Fruit fly (Drosophila melanogaster) whole organism, embryonic: ENCODE measurements around the gene CG5515.

Experiments
- CG10274 ChIP-seq: fragments of 200-800 bp; sonication (Bioruptor generic); optimal IDR thresholded peaks from 3 replicates; lab custom pipeline; 2017; ENCODE audit warnings: missing biosample characterization, mild to moderate bottlenecking, missing genetic modification characterization
- CG10431 ChIP-seq: fragments of 200-800 bp; sonication (Bioruptor generic); optimal IDR thresholded peaks from 3 replicates; lab custom pipeline; 2018; ENCODE audit warnings: missing biosample characterization, mild to moderate bottlenecking, missing genetic modification characterization
- CG12236 ChIP-seq: fragments of 200-800 bp; sonication (Bioruptor generic); optimal IDR thresholded peaks from 2 replicates; lab custom pipeline; 2016; ENCODE audit warnings: missing biosample characterization, missing genetic modification characterization
- CG1233 ChIP-seq: fragments of 200-800 bp; sonication (Bioruptor generic); optimal IDR thresholded peaks from 4 replicates; lab custom pipeline; 2018; ENCODE audit warnings: missing biosample characterization, mild to moderate bottlenecking, missing genetic modification characterization
- CG17361 ChIP-seq: fragments of 200-800 bp; sonication (Bioruptor generic); IDR thresholded peaks from 3 replicates; pipeline ENCODE4 v1.3.6; 2022; ENCODE audit warnings: missing biosample characterization, missing genetic modification characterization
- CG17568 ChIP-seq: fragments of 200-800 bp; sonication (Bioruptor generic); optimal IDR thresholded peaks from 2 replicates; lab custom pipeline; 2018; ENCODE audit warnings: missing biosample characterization, mild to moderate bottlenecking, missing genetic modification characterization, moderate library complexity
- CG2120 ChIP-seq: fragments of 200-800 bp; sonication (Bioruptor generic); optimal IDR thresholded peaks from 3 replicates; lab custom pipeline; 2016; ENCODE audit warnings: missing biosample characterization, missing genetic modification characterization
- CG2129 ChIP-seq: fragments of 200-800 bp; sonication (Bioruptor generic); IDR thresholded peaks from 2 replicates; pipeline ENCODE4 v1.3.6; 2022; ENCODE audit warnings: missing biosample characterization, missing genetic modification characterization; ENCODE audit not compliant: partially characterized antibody
- CG30431 ChIP-seq: fragments of 200-800 bp; sonication (Bioruptor generic); optimal IDR thresholded peaks from 2 replicates; lab custom pipeline; 2017; ENCODE audit warnings: missing biosample characterization, missing genetic modification characterization
- CG31224 ChIP-seq: fragments of 200-800 bp; sonication (Bioruptor generic); IDR thresholded peaks from 2 replicates; pipeline ENCODE4 v1.3.6; 2022; ENCODE audit warnings: missing biosample characterization, missing genetic modification characterization
- CG32532 ChIP-seq: fragments of 200-800 bp; sonication (Bioruptor generic); IDR thresholded peaks from 2 replicates; pipeline ENCODE4 v1.3.6; 2022; ENCODE audit warnings: missing biosample characterization, missing genetic modification characterization
- CG33213 ChIP-seq: fragments of 200-800 bp; sonication (Bioruptor generic); optimal IDR thresholded peaks from 3 replicates; lab custom pipeline; 2016; ENCODE audit warnings: missing biosample characterization, missing genetic modification characterization
- CG3847 ChIP-seq: fragments of 200-800 bp; sonication (Bioruptor generic); IDR thresholded peaks from 2 replicates; pipeline ENCODE4 v1.3.6; 2022; ENCODE audit warnings: missing biosample characterization, missing genetic modification characterization
- CG4424 ChIP-seq: fragments of 200-800 bp; sonication (Bioruptor generic); optimal IDR thresholded peaks from 3 replicates; lab custom pipeline; 2016; ENCODE audit warnings: missing biosample characterization, missing genetic modification characterization
- CG5180 ChIP-seq: fragments of 200-800 bp; sonication (Bioruptor generic); optimal IDR thresholded peaks from 3 replicates; lab custom pipeline; 2017; ENCODE audit warnings: missing biosample characterization, missing genetic modification characterization, mild to moderate bottlenecking, moderate library complexity, missing genetic modification reagents
- CG6689 ChIP-seq: fragments of 200-800 bp; sonication (Bioruptor generic); IDR thresholded peaks from 2 replicates; pipeline ENCODE4 v1.3.6; 2022; ENCODE audit warnings: missing biosample characterization, missing genetic modification characterization
- CG6813 ChIP-seq: fragments of 200-800 bp; sonication (Bioruptor generic); optimal IDR thresholded peaks from 2 replicates; lab custom pipeline; 2017; ENCODE audit warnings: missing biosample characterization, missing genetic modification characterization, mild to moderate bottlenecking, moderate library complexity, missing genetic modification reagents
- CG7556 ChIP-seq: fragments of 200-800 bp; sonication (Bioruptor generic); optimal IDR thresholded peaks from 2 replicates; lab custom pipeline; 2017; ENCODE audit warnings: missing biosample characterization, mild to moderate bottlenecking, missing genetic modification characterization
- CG8359 ChIP-seq: fragments of 200-800 bp; sonication (Bioruptor generic); optimal IDR thresholded peaks from 2 replicates; lab custom pipeline; 2017; ENCODE audit warnings: missing biosample characterization, mild to moderate bottlenecking, missing genetic modification characterization, borderline replicate concordance
- CG8765 ChIP-seq: fragments of 200-800 bp; sonication (Bioruptor generic); IDR thresholded peaks from 2 replicates; pipeline ENCODE4 v1.3.6; 2022; ENCODE audit warnings: missing biosample characterization, missing genetic modification characterization
- CG9215 ChIP-seq: fragments of 200-800 bp; sonication (Bioruptor generic); IDR thresholded peaks from 2 replicates; pipeline ENCODE4 v1.3.6; 2022; ENCODE audit warnings: missing biosample characterization, missing genetic modification characterization
- CG9797 ChIP-seq: fragments of 200-800 bp; sonication (Bioruptor generic); optimal IDR thresholded peaks from 3 replicates; lab custom pipeline; 2018; ENCODE audit warnings: missing biosample characterization, mild to moderate bottlenecking, missing genetic modification characterization
- CrebB ChIP-seq: fragments of 200-800 bp; sonication (Bioruptor generic); optimal IDR thresholded peaks from 3 replicates; lab custom pipeline; 2018; ENCODE audit warnings: missing biosample characterization, mild to moderate bottlenecking, missing genetic modification characterization
- Dbx ChIP-seq: fragments of 200-800 bp; sonication (Bioruptor generic); IDR thresholded peaks from 3 replicates; pipeline ENCODE4 v1.3.6; 2022; ENCODE audit warnings: missing biosample characterization, missing genetic modification characterization
- Dref ChIP-seq: fragments of 200-800 bp; sonication (Bioruptor generic); IDR thresholded peaks from 2 replicates; pipeline ENCODE4 v1.3.6; 2022; ENCODE audit warnings: missing biosample characterization, missing genetic modification characterization
- Elba2 ChIP-seq: fragments of 200-800 bp; sonication (Bioruptor generic); optimal IDR thresholded peaks from 3 replicates; lab custom pipeline; 2016; ENCODE audit warnings: missing biosample characterization, missing genetic modification characterization
- GATAe ChIP-seq: fragments of 200-800 bp; sonication (Bioruptor generic); conservative IDR thresholded peaks from 2 replicates; pipeline ENCODE4 v1.3.6; 2022; ENCODE audit warnings: missing biosample characterization, missing genetic modification characterization
- Lpt ChIP-seq: fragments of >200 bp; optimal IDR thresholded peaks from 2 replicates; lab custom pipeline; 2018; ENCODE audit warnings: missing biosample characterization, missing genetic modification characterization
- Mes4 ChIP-seq: fragments of 200-800 bp; sonication (Bioruptor generic); optimal IDR thresholded peaks from 2 replicates; lab custom pipeline; 2016; ENCODE audit warnings: missing biosample characterization, missing genetic modification characterization
- Mrtf ChIP-seq: fragments of 200-800 bp; sonication (Bioruptor generic); IDR thresholded peaks from 3 replicates; pipeline ENCODE4 v1.3.6; 2022; ENCODE audit warnings: missing biosample characterization, missing genetic modification characterization
- PHDP ChIP-seq: fragments of 200-800 bp; sonication (Bioruptor generic); optimal IDR thresholded peaks from 3 replicates; lab custom pipeline; 2018; ENCODE audit warnings: missing biosample characterization, mild to moderate bottlenecking, missing genetic modification characterization, moderate library complexity
- TFAM ChIP-seq: fragments of 200-800 bp; sonication (Bioruptor generic); optimal IDR thresholded peaks from 2 replicates; lab custom pipeline; 2017; ENCODE audit warnings: missing biosample characterization, missing genetic modification characterization, inconsistent platforms
- caup ChIP-seq: fragments of 200-800 bp; sonication (Bioruptor generic); optimal IDR thresholded peaks from 3 replicates; lab custom pipeline; 2017; ENCODE audit warnings: missing biosample characterization, mild to moderate bottlenecking, missing genetic modification characterization, moderate library complexity; ENCODE audit not compliant: severe bottlenecking
- croc ChIP-seq: fragments of 200-800 bp; sonication (Bioruptor generic); conservative IDR thresholded peaks from 3 replicates; pipeline ENCODE4 v1.3.6; 2022; ENCODE audit warnings: missing biosample characterization, missing genetic modification characterization
- gsb-n ChIP-seq: fragments of 200-800 bp; sonication (Bioruptor generic); optimal IDR thresholded peaks from 3 replicates; lab custom pipeline; 2018; ENCODE audit warnings: missing biosample characterization, mild to moderate bottlenecking, missing genetic modification characterization
- hth ChIP-seq: fragments of >200 bp; optimal IDR thresholded peaks from 2 replicates; lab custom pipeline; 2017; ENCODE audit warnings: inconsistent platforms
- kah ChIP-seq: fragments of 200-800 bp; sonication (Bioruptor generic); optimal IDR thresholded peaks from 2 replicates; lab custom pipeline; 2018; ENCODE audit warnings: missing biosample characterization, mild to moderate bottlenecking, missing genetic modification characterization
- kay ChIP-seq: fragments of 200-800 bp; sonication (Bioruptor generic); optimal IDR thresholded peaks from 2 replicates; lab custom pipeline; 2016; ENCODE audit warnings: missing biosample characterization, missing genetic modification characterization
- knrl ChIP-seq: fragments of 200-800 bp; sonication (Bioruptor generic); IDR thresholded peaks from 3 replicates; pipeline ENCODE4 v1.3.6; 2022; ENCODE audit warnings: missing biosample characterization, missing genetic modification characterization; ENCODE audit not compliant: partially characterized antibody
- lmd ChIP-seq: fragments of 200-800 bp; sonication (Bioruptor generic); IDR thresholded peaks from 2 replicates; pipeline ENCODE4 v1.3.6; 2022; ENCODE audit warnings: missing biosample characterization, missing genetic modification characterization
- odd ChIP-seq: fragments of 200-800 bp; sonication (Bioruptor generic); optimal IDR thresholded peaks from 2 replicates; lab custom pipeline; 2017; ENCODE audit warnings: missing biosample characterization, mild to moderate bottlenecking, missing genetic modification characterization
- org-1 ChIP-seq: fragments of 200-800 bp; sonication (Bioruptor generic); optimal IDR thresholded peaks from 2 replicates; lab custom pipeline; 2017; ENCODE audit warnings: missing biosample characterization, missing genetic modification characterization
- phol ChIP-seq: fragments of 200-800 bp; sonication (Bioruptor generic); optimal IDR thresholded peaks from 3 replicates; lab custom pipeline; 2018; ENCODE audit warnings: missing biosample characterization, mild to moderate bottlenecking, missing genetic modification characterization, moderate library complexity
- sc ChIP-seq, 3 experiments: fragments of >200 bp in 2 of 3; fragments of 200-800 bp in 1 of 3; sonication (Bioruptor generic) in 1 of 3; optimal IDR thresholded peaks; 2 replicates in 2 of 3; 3 replicates in 1 of 3; lab custom pipeline; 2017; ENCODE audit warnings: mild to moderate bottlenecking in 1 of 3, missing biosample characterization in 1 of 3, missing genetic modification characterization in 1 of 3, missing genetic modification reagents in 1 of 3
- shn ChIP-seq: fragments of 200-800 bp; sonication (Bioruptor generic); optimal IDR thresholded peaks from 3 replicates; lab custom pipeline; 2016; ENCODE audit warnings: missing biosample characterization, missing genetic modification characterization
- sug ChIP-seq: fragments of 200-800 bp; optimal IDR thresholded peaks from 2 replicates; lab custom pipeline; 2019; ENCODE audit warnings: missing biosample characterization, mild to moderate bottlenecking, missing genetic modification characterization, moderate library complexity
- ttk ChIP-seq: fragments of 200-800 bp; sonication (Bioruptor generic); IDR thresholded peaks from 2 replicates; pipeline ENCODE4 v2.1.2; 2022; ENCODE audit warnings: missing biosample characterization, missing genetic modification characterization
- tx ChIP-seq: fragments of 200-800 bp; sonication (Bioruptor generic); optimal IDR thresholded peaks from 2 replicates; lab custom pipeline; 2016; ENCODE audit warnings: missing biosample characterization, missing genetic modification characterization
- yki ChIP-seq: fragments of >200 bp; optimal IDR thresholded peaks from 3 replicates; lab custom pipeline; 2018

The CG5515 gene

DNA sequence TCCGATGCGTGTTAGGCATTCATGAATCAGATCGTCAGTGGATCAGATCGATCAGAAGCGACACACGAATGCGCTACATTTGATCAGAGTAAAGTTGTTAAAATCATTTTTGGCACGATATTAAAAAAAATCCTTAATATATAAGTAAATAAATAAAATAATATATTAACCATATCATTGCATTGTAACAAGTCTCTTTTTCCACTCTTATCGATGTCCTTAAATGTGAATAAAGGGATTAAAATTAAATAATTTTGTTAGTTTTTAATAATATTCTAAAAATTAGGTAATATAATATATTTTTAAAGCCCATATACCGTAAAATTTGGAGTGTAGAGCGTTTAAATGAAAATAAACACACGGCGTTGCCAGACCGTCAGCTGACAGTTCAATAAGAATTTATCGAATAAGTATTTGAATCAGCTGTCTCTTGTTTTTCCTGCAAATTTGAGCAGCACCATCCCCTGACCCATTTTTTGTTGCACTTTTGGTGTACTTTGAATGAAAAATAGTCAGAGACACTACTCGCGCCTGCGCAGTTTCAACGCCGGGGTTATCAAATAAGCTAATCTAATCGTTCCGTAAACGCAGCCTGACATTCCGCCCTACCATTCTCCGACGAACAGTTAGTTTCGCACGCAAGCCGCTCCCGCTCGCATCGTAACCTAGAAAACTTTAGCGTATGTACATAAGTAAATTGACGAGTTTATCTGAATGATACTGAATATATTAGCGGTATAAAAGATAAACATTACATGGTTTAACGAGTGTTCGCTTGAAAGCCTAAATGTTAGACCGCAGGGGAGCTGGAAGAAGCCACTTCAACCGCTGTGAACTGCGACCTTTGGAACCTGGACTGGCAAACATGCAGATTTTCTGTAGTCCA lies 36.5 kb downstream of the CG5515 start, which contains the start of the genes p38a and CG6178 (continued):
- peak; percentile 94 for TF ChIP-seq CG6813 (GFP tag; lab: Kevin White, UChicago)
- peak; percentile 96 for TF ChIP-seq odd (GFP tag; lab: Kevin White, UChicago)
- peak; percentile 63 for TF ChIP-seq Dref
- TF ChIP-seq CG2129 (GFP tag; lab: Robert Waterston, UW): no peak
- peak; percentile 96 for TF ChIP-seq Dbx (GFP tag; lab: Robert Waterston, UW)
- TF ChIP-seq CG17568 (GFP tag; lab: Kevin White, UChicago): peak; percentile 81
- TF ChIP-seq Mrtf (GFP tag; lab: Robert Waterston, UW): peak; percentile 95
- peak; percentile 21 for TF ChIP-seq Mes4 (GFP tag; lab: Kevin White, UChicago)
- TF ChIP-seq CG8359: peak; percentile 87
- TF ChIP-seq CG7556 (GFP tag; lab: Kevin White, UChicago): peak; percentile 97
- peak; percentile 98 for TF ChIP-seq CG6689 (GFP tag; lab: Robert Waterston, UW)
- TF ChIP-seq CG17361 (GFP tag; lab: Robert Waterston, UW): peak; percentile 100
- TF ChIP-seq CG10274 (GFP tag; lab: Kevin White, UChicago): peak; percentile 99
- no peak for TF ChIP-seq yki (lab: Kevin White, UChicago)
- peak; percentile 92 for TF ChIP-seq kay (GFP tag; lab: Kevin White, UChicago)
- TF ChIP-seq CG9797 (GFP tag; lab: Kevin White, UChicago): peak; percentile 7
- no peak for TF ChIP-seq TFAM (GFP tag; lab: Kevin White, UChicago)
- TF ChIP-seq CG3847: peak; percentile 97
- peak; percentile 14 for TF ChIP-seq CG33213 (GFP tag; lab: Kevin White, UChicago)
- TF ChIP-seq Lpt (GFP tag; lab: Kevin White, UChicago): no peak
- peak; percentile 96 for TF ChIP-seq CG9215
- TF ChIP-seq CG12236 (GFP tag; lab: Kevin White, UChicago): no peak
- TF ChIP-seq Elba2 (GFP tag; lab: Kevin White, UChicago): peak; percentile 89
- peak; percentile 94 for TF ChIP-seq CG4424
- peak; percentile 83 for TF ChIP-seq CG10431 (GFP tag; lab: Kevin White, UChicago)
- TF ChIP-seq CG1233 (GFP tag; lab: Kevin White, UChicago): peak; percentile 97
- peak; percentile 90 for TF ChIP-seq CG2120 (GFP tag; lab: Kevin White, UChicago)
- peak; percentile 98 for TF ChIP-seq lmd (GFP tag; lab: Robert Waterston, UW)
- peak; percentile 95 for TF ChIP-seq ttk (GFP tag; lab: Robert Waterston, UW)
- peak; percentile 82 for TF ChIP-seq CrebB (tag; lab: Kevin White, UChicago)
- TF ChIP-seq GATAe (GFP tag; lab: Robert Waterston, UW): peak; percentile 89
- TF ChIP-seq org-1 (GFP tag; lab: Kevin White, UChicago): peak; percentile 92
- TF ChIP-seq caup (GFP tag; lab: Kevin White, UChicago): peak; percentile 96
- peak; percentile 96 for TF ChIP-seq croc (GFP tag; lab: Robert Waterston, UW)
- peak; percentile 84 for TF ChIP-seq CG5180
- peak; percentile 92 for TF ChIP-seq kah (GFP tag; lab: Kevin White, UChicago)
- TF ChIP-seq CG8765 (GFP tag; lab: Robert Waterston, UW): peak; percentile 78
- TF ChIP-seq sc (optimal IDR thresholded peaks at IDR 0.05; lab: Kevin White, UChicago): no peak
- TF ChIP-seq sc (GFP tag; optimal IDR thresholded peaks at IDR 0.05; lab: Kevin White, UChicago): peak; percentile 94
- peak; percentile 68 for TF ChIP-seq shn (GFP tag; lab: Kevin White, UChicago)
- no peak for TF ChIP-seq hth (lab: Kevin White, UChicago)
- TF ChIP-seq knrl (GFP tag; lab: Robert Waterston, UW): no peak
- TF ChIP-seq PHDP (tag; lab: Kevin White, UChicago): peak; percentile 98
- peak; percentile 95 for TF ChIP-seq sug
- peak; percentile 96 for TF ChIP-seq gsb-n (tag; lab: Kevin White, UChicago)
- peak; percentile 98 for TF ChIP-seq phol (tag; lab: Kevin White, UChicago)
- peak; percentile 65 for TF ChIP-seq tx (GFP tag; lab: Kevin White, UChicago)
- TF ChIP-seq CG30431 (GFP tag; lab: Kevin White, UChicago): peak; percentile 95
- peak; percentile 93 for TF ChIP-seq CG31224 (GFP tag; lab: Robert Waterston, UW)
- peak; percentile 98 for TF ChIP-seq CG32532 (GFP tag; lab: Robert Waterston, UW)
